Worm (Caenorhabditis elegans): Measurements from ENCODE around the gene Y4C6B.4.

DNA sequence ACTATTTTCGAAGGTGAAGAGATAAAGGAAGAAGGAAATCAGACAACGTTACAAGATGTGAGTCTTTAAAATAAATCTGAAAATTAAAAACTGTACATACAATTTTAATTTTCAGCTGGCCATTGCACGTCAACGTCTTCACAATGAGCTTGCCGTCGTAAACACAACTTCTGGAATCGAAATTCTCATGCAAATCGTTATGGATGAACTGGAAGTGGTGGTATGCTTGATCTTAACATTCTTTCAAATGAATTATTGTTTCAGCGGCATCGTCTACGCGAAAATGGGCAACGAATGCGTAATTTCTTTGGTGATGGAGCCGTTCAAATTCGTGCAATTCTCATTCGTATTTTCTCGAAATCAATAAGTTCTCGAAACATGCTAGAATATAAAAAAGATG lies 28.3 kb downstream of the Y4C6B.4 start:
- TF ChIP-seq him-1 (tag; optimal IDR thresholded peaks at IDR 0.05) (no peak), dao-5 (tag; optimal IDR thresholded peaks at IDR 0.05) (no peak)
